Fruit fly (Drosophila melanogaster) whole organism, embryonic: ENCODE data around the gene Tusp.
A peak's percentile ranks its signal among the peaks of the same experiment; 100 is the strongest.

Experiments used
- Asciz ChIP-seq: fragments of 200-800 bp; sonication (Bioruptor generic); optimal IDR thresholded peaks from 2 replicates; lab custom pipeline; 2017; ENCODE audit warnings: missing biosample characterization, mild to moderate bottlenecking, missing genetic modification characterization, missing genetic modification reagents
- BEAF-32 ChIP-seq: fragments of 200-800 bp; sonication (Bioruptor generic); optimal IDR thresholded peaks from 3 replicates; lab custom pipeline; 2017; ENCODE audit warnings: missing biosample characterization, missing genetic modification characterization, mild to moderate bottlenecking, moderate library complexity, missing genetic modification reagents
- CG10321 ChIP-seq: fragments of 200-800 bp; sonication (Bioruptor generic); IDR thresholded peaks from 2 replicates; pipeline ENCODE4 v1.3.6; 2022; ENCODE audit warnings: missing biosample characterization, missing genetic modification characterization
- CG12659 ChIP-seq: fragments of 200-800 bp; sonication (Bioruptor generic); optimal IDR thresholded peaks from 3 replicates; lab custom pipeline; 2017; ENCODE audit warnings: mild to moderate bottlenecking, missing biosample characterization, missing genetic modification reagents, missing genetic modification characterization
- CG14441 ChIP-seq: fragments of 200-800 bp; sonication (Bioruptor generic); IDR thresholded peaks from 2 replicates; pipeline ENCODE4 v1.3.6; 2022; ENCODE audit warnings: missing biosample characterization, missing genetic modification characterization
- CG15514 ChIP-seq: fragments of 200-800 bp; sonication (Bioruptor generic); optimal IDR thresholded peaks from 3 replicates; lab custom pipeline; 2017; ENCODE audit warnings: missing biosample characterization, missing genetic modification characterization, mild to moderate bottlenecking, moderate library complexity, missing genetic modification reagents
- CG1647 ChIP-seq: fragments of 200-800 bp; sonication (Bioruptor generic); optimal IDR thresholded peaks from 3 replicates; lab custom pipeline; 2016; ENCODE audit warnings: missing biosample characterization, missing genetic modification characterization
- CG17361 ChIP-seq: fragments of 200-800 bp; sonication (Bioruptor generic); IDR thresholded peaks from 3 replicates; pipeline ENCODE4 v1.3.6; 2022; ENCODE audit warnings: missing biosample characterization, missing genetic modification characterization
- CG17612 ChIP-seq: fragments of 200-800 bp; sonication (Bioruptor generic); IDR thresholded peaks from 2 replicates; pipeline ENCODE4 v1.3.6; 2022; ENCODE audit warnings: missing biosample characterization, missing genetic modification characterization
- CG32767 ChIP-seq: fragments of 200-800 bp; sonication (Bioruptor generic); IDR thresholded peaks from 2 replicates; pipeline ENCODE4 v1.3.6; 2022; ENCODE audit warnings: missing biosample characterization, missing genetic modification characterization
- CG3281 ChIP-seq: fragments of 200-800 bp; sonication (Bioruptor generic); optimal IDR thresholded peaks from 3 replicates; lab custom pipeline; 2017; ENCODE audit warnings: missing biosample characterization, mild to moderate bottlenecking, missing genetic modification characterization
- CG34422 ChIP-seq: fragments of 200-800 bp; sonication (Bioruptor generic); IDR thresholded peaks from 3 replicates; pipeline ENCODE4 v1.3.6; 2022; ENCODE audit warnings: missing biosample characterization, missing genetic modification characterization
- CG4617 ChIP-seq: fragments of 200-800 bp; sonication (Bioruptor generic); optimal IDR thresholded peaks from 3 replicates; lab custom pipeline; 2016; ENCODE audit warnings: missing biosample characterization, missing genetic modification characterization, borderline replicate concordance
- CG5953 ChIP-seq: fragments of 200-800 bp; sonication (Bioruptor generic); IDR thresholded peaks from 2 replicates; pipeline ENCODE4 v1.3.6; 2022; ENCODE audit warnings: missing biosample characterization, missing genetic modification characterization
- CG6683 ChIP-seq: fragments of 200-800 bp; sonication (Bioruptor generic); optimal IDR thresholded peaks from 2 replicates; lab custom pipeline; 2017; ENCODE audit warnings: missing biosample characterization, mild to moderate bottlenecking, missing genetic modification characterization, missing genetic modification reagents
- CG7357 ChIP-seq: fragments of 200-800 bp; sonication (Bioruptor generic); IDR thresholded peaks from 3 replicates; pipeline ENCODE4 v1.3.6; 2022; ENCODE audit warnings: missing biosample characterization, missing genetic modification characterization
- CG7928 ChIP-seq: fragments of 200-800 bp; sonication (Bioruptor generic); optimal IDR thresholded peaks from 2 replicates; lab custom pipeline; 2017; ENCODE audit warnings: missing biosample characterization, mild to moderate bottlenecking, missing genetic modification characterization
- CG8478 ChIP-seq: fragments of >200 bp; optimal IDR thresholded peaks from 2 replicates; lab custom pipeline; 2018
- CG9727 ChIP-seq: fragments of 200-800 bp; sonication (Bioruptor generic); optimal IDR thresholded peaks from 3 replicates; lab custom pipeline; 2017; ENCODE audit warnings: missing biosample characterization, mild to moderate bottlenecking, missing genetic modification characterization
- CG9797 ChIP-seq: fragments of 200-800 bp; sonication (Bioruptor generic); optimal IDR thresholded peaks from 3 replicates; lab custom pipeline; 2018; ENCODE audit warnings: missing biosample characterization, mild to moderate bottlenecking, missing genetic modification characterization
- Dp ChIP-seq: fragments of 200-800 bp; sonication (Bioruptor generic); optimal IDR thresholded peaks from 2 replicates; lab custom pipeline; 2018; ENCODE audit warnings: missing biosample characterization, mild to moderate bottlenecking, missing genetic modification characterization, moderate library complexity
- E2f2 ChIP-seq: fragments of 200-800 bp; sonication (Bioruptor generic); IDR thresholded peaks from 2 replicates; pipeline ENCODE4 v1.3.6; 2022; ENCODE audit warnings: missing biosample characterization, missing genetic modification characterization
- Elba2 ChIP-seq: fragments of 200-800 bp; sonication (Bioruptor generic); optimal IDR thresholded peaks from 3 replicates; lab custom pipeline; 2016; ENCODE audit warnings: missing biosample characterization, missing genetic modification characterization
- Ets65A ChIP-seq: fragments of 200-800 bp; sonication (Bioruptor generic); peaks from one replicate; lab custom pipeline; 2016; ENCODE audit warnings: missing biosample characterization, missing genetic modification characterization
- Hr3 ChIP-seq: fragments of 200-800 bp; sonication (Bioruptor generic); optimal IDR thresholded peaks from 3 replicates; lab custom pipeline; 2016; ENCODE audit warnings: missing biosample characterization, missing genetic modification characterization
- MBD-R2 ChIP-seq: fragments of 200-800 bp; sonication (Bioruptor generic); IDR thresholded peaks from 2 replicates; pipeline ENCODE4 v1.3.6; 2022; ENCODE audit warnings: missing biosample characterization, missing genetic modification characterization
- MESR4 ChIP-seq: fragments of 200-800 bp; sonication (Bioruptor generic); optimal IDR thresholded peaks from 2 replicates; lab custom pipeline; 2018; ENCODE audit warnings: missing biosample characterization, mild to moderate bottlenecking, missing genetic modification characterization, moderate library complexity
- Nf-YB ChIP-seq: fragments of 200-800 bp; sonication (Bioruptor generic); optimal IDR thresholded peaks from 3 replicates; lab custom pipeline; 2019; ENCODE audit warnings: missing biosample characterization, mild to moderate bottlenecking, missing genetic modification characterization, moderate library complexity
- Nf-YC ChIP-seq: fragments of 200-800 bp; optimal IDR thresholded peaks from 3 replicates; lab custom pipeline; 2019; ENCODE audit warnings: missing biosample characterization, mild to moderate bottlenecking, missing genetic modification characterization, moderate library complexity
- NfI ChIP-seq: fragments of 200-800 bp; sonication (Bioruptor generic); optimal IDR thresholded peaks from 3 replicates; lab custom pipeline; 2018; ENCODE audit warnings: missing biosample characterization, mild to moderate bottlenecking, missing genetic modification characterization, moderate library complexity
- Rx ChIP-seq: fragments of 200-800 bp; sonication (Bioruptor generic); IDR thresholded peaks from 2 replicates; pipeline ENCODE4 v1.3.6; 2022; ENCODE audit warnings: missing biosample characterization, missing genetic modification characterization
- Vsx1 ChIP-seq: fragments of 200-800 bp; sonication (Bioruptor generic); optimal IDR thresholded peaks from 2 replicates; lab custom pipeline; 2017; ENCODE audit warnings: missing biosample characterization, mild to moderate bottlenecking, missing genetic modification characterization, missing genetic modification reagents
- ato ChIP-seq: fragments of 200-800 bp; sonication (Bioruptor generic); IDR thresholded peaks from 2 replicates; pipeline ENCODE4 v1.3.6; 2022; ENCODE audit warnings: missing biosample characterization, missing genetic modification characterization; ENCODE audit not compliant: partially characterized antibody
- bbx ChIP-seq: fragments of 200-800 bp; sonication (Bioruptor generic); IDR thresholded peaks from 2 replicates; pipeline ENCODE4 v1.3.6; 2022; ENCODE audit warnings: missing biosample characterization, missing genetic modification characterization; ENCODE audit not compliant: partially characterized antibody
- br ChIP-seq: fragments of >200 bp; optimal IDR thresholded peaks from 2 replicates; lab custom pipeline; 2017
- chinmo ChIP-seq: fragments of 200-800 bp; sonication (Bioruptor generic); IDR thresholded peaks from 4 replicates; pipeline ENCODE4 v1.3.6; 2022; ENCODE audit warnings: missing biosample characterization, missing genetic modification characterization; ENCODE audit not compliant: partially characterized antibody
- ci ChIP-seq: fragments of 200-800 bp; sonication (Bioruptor generic); IDR thresholded peaks from 3 replicates; pipeline ENCODE4 v1.3.6; 2022; ENCODE audit warnings: missing biosample characterization, missing genetic modification characterization
- eyg ChIP-seq: fragments of 200-800 bp; sonication (Bioruptor generic); optimal IDR thresholded peaks from 3 replicates; lab custom pipeline; 2016; ENCODE audit warnings: missing biosample characterization, missing genetic modification characterization
- gcm2 ChIP-seq: fragments of 200-800 bp; sonication (Bioruptor generic); optimal IDR thresholded peaks from 2 replicates; lab custom pipeline; 2016; ENCODE audit warnings: missing biosample characterization, missing genetic modification characterization
- gem ChIP-seq: fragments of 200-800 bp; sonication (Bioruptor generic); optimal IDR thresholded peaks from 2 replicates; lab custom pipeline; 2019; ENCODE audit warnings: missing biosample characterization, mild to moderate bottlenecking, missing genetic modification characterization, moderate library complexity
- gfzf ChIP-seq: fragments of 200-800 bp; sonication (Bioruptor generic); optimal IDR thresholded peaks from 2 replicates; lab custom pipeline; 2016; ENCODE audit warnings: missing biosample characterization, mild to moderate bottlenecking, missing genetic modification characterization, moderate library complexity
- hth ChIP-seq: fragments of >200 bp; optimal IDR thresholded peaks from 2 replicates; lab custom pipeline; 2017; ENCODE audit warnings: inconsistent platforms
- jigr1 ChIP-seq: fragments of 200-800 bp; sonication (Bioruptor generic); IDR thresholded peaks from 3 replicates; pipeline ENCODE4 v1.3.6; 2022; ENCODE audit warnings: missing biosample characterization, missing genetic modification characterization
- pita ChIP-seq: fragments of 200-800 bp; sonication (Bioruptor generic); optimal IDR thresholded peaks from 2 replicates; lab custom pipeline; 2017; ENCODE audit warnings: missing biosample characterization, mild to moderate bottlenecking, missing genetic modification characterization
- pzg ChIP-seq: fragments of 200-800 bp; sonication (Bioruptor generic); optimal IDR thresholded peaks from 3 replicates; lab custom pipeline; 2018; ENCODE audit warnings: missing biosample characterization, mild to moderate bottlenecking, missing genetic modification characterization, moderate library complexity
- repo ChIP-seq: fragments of 200-800 bp; sonication (Bioruptor generic); optimal IDR thresholded peaks from 2 replicates; lab custom pipeline; 2016; ENCODE audit warnings: missing biosample characterization, missing genetic modification characterization
- scrt ChIP-seq: fragments of 200-800 bp; sonication (Bioruptor generic); optimal IDR thresholded peaks from 2 replicates; lab custom pipeline; 2018; ENCODE audit warnings: missing biosample characterization, mild to moderate bottlenecking, missing genetic modification characterization, moderate library complexity
- trem ChIP-seq: fragments of 200-800 bp; optimal IDR thresholded peaks from 3 replicates; lab custom pipeline; 2019; ENCODE audit warnings: missing biosample characterization, mild to moderate bottlenecking, missing genetic modification characterization, moderate library complexity
- unc-4 ChIP-seq: fragments of 200-800 bp; sonication (Bioruptor generic); IDR thresholded peaks from 2 replicates; pipeline ENCODE4 v1.3.6; 2022; ENCODE audit warnings: missing biosample characterization, missing genetic modification characterization; ENCODE audit not compliant: partially characterized antibody
- vvl ChIP-seq: fragments of 200-800 bp; sonication (Bioruptor generic); IDR thresholded peaks from 2 replicates; pipeline ENCODE4 v1.3.6; 2022; ENCODE audit warnings: missing biosample characterization, missing genetic modification characterization
- wdn ChIP-seq: fragments of 200-800 bp; sonication (Bioruptor generic); IDR thresholded peaks from 2 replicates; pipeline ENCODE4 v1.3.6; 2022; ENCODE audit warnings: missing biosample characterization, missing genetic modification characterization

Tusp gene

dm6 chr3R:27679019-27679418 lies 71.3 kb downstream of the Tusp start, which contains the start of gene CG12883:
Gene CG12883, plus strand, starts transcription at chr3R:27679291.
- TF ChIP-seq CG12659 (GFP tag; lab: Kevin White, UChicago) (peak; percentile 5), CG3281 (no peak), unc-4 (GFP tag; lab: Robert Waterston, UW) (0 out of 2 replicates have a peak, but pooled peaks have one; percentile 33), Nf-YC (tag; lab: Kevin White, UChicago) (peak; percentile 84), CG9797 (GFP tag; lab: Kevin White, UChicago) (peak; percentile 61), CG17612 (no peak), CG34422 (GFP tag; lab: Robert Waterston, UW) (peak; percentile 14; the same call in 1 of the 3 replicates), MBD-R2 (GFP tag; lab: Robert Waterston, UW) (peak; percentile 66), Dp (GFP tag; lab: Kevin White, UChicago) (peak; percentile 82), CG4617 (GFP tag; lab: Kevin White, UChicago) (peak; percentile 3), Elba2 (GFP tag; lab: Kevin White, UChicago) (peak; percentile 63), ci (0 out of 3 replicates have a peak, but pooled peaks have one; percentile 12), CG1647 (GFP tag; lab: Kevin White, UChicago) (no peak), pzg (GFP tag; lab: Kevin White, UChicago) (peak; percentile 59), CG10321 (GFP tag; lab: Robert Waterston, UW) (no peak), Nf-YB (GFP tag; lab: Kevin White, UChicago) (peak; percentile 84), gfzf (peak; percentile 74), BEAF-32 (peak; percentile 12), Rx (GFP tag; lab: Robert Waterston, UW) (no peak), hth (lab: Kevin White, UChicago) (no peak), vvl (peak; percentile 54; the same call in 1 of the 2 replicates), ato (no peak), Ets65A (GFP tag; lab: Kevin White, UChicago) (no peak), CG32767 (no peak), br (lab: Kevin White, UChicago) (no peak), bbx (GFP tag; lab: Robert Waterston, UW) (peak; percentile 8; the same call in 1 of the 2 replicates), eyg (GFP tag; lab: Kevin White, UChicago) (no peak), CG6683 (GFP tag; lab: Kevin White, UChicago) (no peak), jigr1 (GFP tag; lab: Robert Waterston, UW) (no peak), CG17361 (GFP tag; lab: Robert Waterston, UW) (no peak), CG15514 (peak; percentile 52), MESR4 (GFP tag; lab: Kevin White, UChicago) (peak; percentile 46), repo (GFP tag; lab: Kevin White, UChicago) (no peak), pita (GFP tag; lab: Kevin White, UChicago) (no peak), E2f2 (peak; percentile 90), chinmo (0 out of 4 replicates have a peak, but pooled peaks have one; percentile 16), gcm2 (no peak)

- TF ChIP-seq CG5953 (GFP tag; lab: Robert Waterston, UW) = 0 out of 2 replicates have a peak, but pooled peaks have one; percentile 27
- TF ChIP-seq CG8478 = peak; percentile 52
- no peak for TF ChIP-seq Hr3 (GFP tag; lab: Kevin White, UChicago)
Observed at dm6 chr3R:27679667-27680066, 72.0 kb downstream of the Tusp start.

- TF ChIP-seq CG7357 (GFP tag; lab: Robert Waterston, UW) (no peak), CG14441 (GFP tag; lab: Robert Waterston, UW) (no peak), NfI (no peak), Vsx1 (GFP tag; lab: Kevin White, UChicago) (peak; percentile 99), scrt (no peak), trem (tag; lab: Kevin White, UChicago) (peak; percentile 14), wdn (no peak), CG7928 (no peak), CG9727 (GFP tag; lab: Kevin White, UChicago) (no peak), CG9797 (GFP tag; lab: Kevin White, UChicago) (peak; percentile 61), gem (tag; lab: Kevin White, UChicago) (no peak), BEAF-32 (peak; percentile 3), Asciz (GFP tag; lab: Kevin White, UChicago) (no peak)
Observed at dm6 chr3R:27681799-27682198, 74.1 kb downstream of the Tusp start, which contains the start of gene Sce. Gene Sce, minus strand, starts transcription at chr3R:27682029.
